Worm (Caenorhabditis elegans) whole organism, L3 larva: ENCODE results near the gene Y32B12B.8.

Source experiments
- R02D3.7 ChIP-seq: fragments of 150-350 bp; optimal IDR thresholded peaks from 2 replicates; lab custom pipeline; 2014; ENCODE audit warnings: missing biosample characterization, missing genetic modification characterization
- ceh-16 ChIP-seq: sonication (generic microtip); optimal IDR thresholded peaks from 2 replicates; lab custom pipeline; 2017; ENCODE audit warnings: missing biosample characterization, missing genetic modification characterization
- elt-2 ChIP-seq: sonication (generic microtip); optimal IDR thresholded peaks from 2 replicates; lab custom pipeline; 2016; ENCODE audit warnings: missing genetic modification reagents, mild to moderate bottlenecking, missing genetic modification characterization, missing compliant biosample characterization
- fkh-10 ChIP-seq: sonication (generic microtip); optimal IDR thresholded peaks from 2 replicates; lab custom pipeline; 2017; ENCODE audit warnings: missing biosample characterization, missing genetic modification reagents, missing genetic modification characterization
- lin-15B ChIP-seq: fragments of 150-350 bp; optimal IDR thresholded peaks from 2 replicates; lab custom pipeline; 2014; ENCODE audit warnings: missing biosample characterization, missing genetic modification characterization
- lsy-12 ChIP-seq: sonication (generic microtip); optimal IDR thresholded peaks from 2 replicates; lab custom pipeline; 2016; ENCODE audit warnings: mild to moderate bottlenecking, missing genetic modification characterization, missing compliant biosample characterization
- mdl-1 ChIP-seq: fragments of 150-350 bp; optimal IDR thresholded peaks from 2 replicates; lab custom pipeline; 2014; ENCODE audit warnings: missing biosample characterization, missing genetic modification characterization
- nfya-1 ChIP-seq: sonication (generic microtip); optimal IDR thresholded peaks from 2 replicates; lab custom pipeline; 2017; ENCODE audit warnings: missing genetic modification characterization, mild to moderate bottlenecking, missing compliant biosample characterization, antibody characterized with exemption, moderate library complexity; ENCODE audit not compliant: insufficient read depth
- nhr-28 ChIP-seq: fragments of 150-350 bp; optimal IDR thresholded peaks from 2 replicates; lab custom pipeline; 2014; ENCODE audit warnings: missing biosample characterization, missing genetic modification characterization
- nhr-77 ChIP-seq: fragments of 150-350 bp; optimal IDR thresholded peaks from 2 replicates; lab custom pipeline; 2014; ENCODE audit warnings: missing biosample characterization, missing genetic modification characterization
- unc-62 ChIP-seq: fragments of 150-350 bp; sonication (generic microtip); optimal IDR thresholded peaks from 4 replicates; lab custom pipeline; 2014; ENCODE audit warnings: missing biosample characterization, missing genetic modification reagents, missing genetic modification characterization
- zag-1 ChIP-seq: fragments of 150-350 bp; optimal IDR thresholded peaks from 2 replicates; lab custom pipeline; 2014; ENCODE audit warnings: missing biosample characterization, missing genetic modification characterization

DNA sequence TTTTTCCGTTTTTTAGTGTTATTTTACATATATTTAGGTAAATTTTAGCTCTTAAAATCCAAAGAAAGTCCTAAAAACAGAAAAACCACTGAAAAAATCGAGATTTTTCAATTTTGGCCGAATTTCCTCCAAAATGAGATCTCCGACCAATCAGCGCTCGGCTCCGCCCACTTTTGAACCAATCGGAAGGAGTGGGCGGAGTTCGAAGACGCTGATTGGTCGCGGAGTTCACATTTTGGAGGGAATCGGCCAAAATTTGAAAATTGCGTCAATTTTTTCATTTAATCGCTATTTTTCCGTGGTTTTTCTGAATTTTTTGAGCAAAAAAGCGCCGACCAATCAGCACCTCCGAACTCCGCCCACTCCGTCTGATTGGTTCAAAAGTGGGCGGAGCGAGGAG is 5.4 kb downstream of the Y32B12B.8 start:
- TF ChIP-seq unc-62 (GFP tag; lab: Kevin White, UChicago) (no peak), lin-15B (tag; lab: Kevin White, UChicago) (no peak), fkh-10 (GFP tag; lab: Kevin White, UChicago) (no peak), R02D3.7 (tag; lab: Kevin White, UChicago) (no peak), nfya-1 (peak; percentile 83), zag-1 (no peak), lsy-12 (no peak), ceh-16 (tag; lab: Kevin White, UChicago) (no peak), mdl-1 (tag; lab: Kevin White, UChicago) (no peak), nhr-77 (tag; lab: Kevin White, UChicago) (no peak), elt-2 (no peak), nhr-28 (tag; lab: Kevin White, UChicago) (no peak)
